Worm (Caenorhabditis elegans) whole organism, mixed stage, embryonic: ENCODE data around the gene frpr-1.

Experiments used
- ceh-83 ChIP-seq: fragments of 200-800 bp; sonication (Bioruptor generic); optimal IDR thresholded peaks from 2 replicates; lab custom pipeline; 2018; ENCODE audit warnings: mild to moderate bottlenecking, missing genetic modification characterization, missing compliant biosample characterization
- nhr-28 ChIP-seq: fragments of 150-350 bp; optimal IDR thresholded peaks from 2 replicates; lab custom pipeline; 2014; ENCODE audit warnings: missing biosample characterization, missing genetic modification characterization
- pha-4 ChIP-seq: fragments of 150-350 bp; optimal IDR thresholded peaks from 2 replicates; lab custom pipeline; 2018; ENCODE audit warnings: missing biosample characterization, missing genetic modification reagents, missing genetic modification characterization

DNA sequence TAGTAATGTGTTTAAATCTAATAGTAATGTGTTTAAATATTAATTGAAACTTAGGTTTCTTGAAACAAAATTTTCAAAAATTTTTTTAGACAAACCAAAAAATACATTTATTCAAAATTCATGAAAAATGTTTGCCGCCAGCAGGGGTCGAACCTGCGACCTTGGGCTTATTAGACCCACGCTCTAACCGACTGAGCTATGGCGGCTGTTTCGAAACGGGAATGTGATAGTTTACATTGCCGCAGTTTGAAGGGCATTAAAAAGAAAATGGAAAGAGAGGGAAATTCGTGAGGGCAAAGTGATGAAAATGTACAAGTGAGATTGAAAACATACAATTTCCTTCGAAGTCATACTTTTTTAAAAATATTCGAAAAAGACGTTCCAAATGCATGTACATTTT, 27.1 kb upstream of the frpr-1 start:
- no peak for TF ChIP-seq pha-4 (tag; lab: Kevin White, UChicago)
- no peak for TF ChIP-seq ceh-83 (GFP tag; lab: Kevin White, UChicago)
- TF ChIP-seq nhr-28 (tag; lab: Kevin White, UChicago), result no peak
